Fruit fly (Drosophila melanogaster): Measurements from ENCODE around the gene cindr.

cindr gene

DNA sequence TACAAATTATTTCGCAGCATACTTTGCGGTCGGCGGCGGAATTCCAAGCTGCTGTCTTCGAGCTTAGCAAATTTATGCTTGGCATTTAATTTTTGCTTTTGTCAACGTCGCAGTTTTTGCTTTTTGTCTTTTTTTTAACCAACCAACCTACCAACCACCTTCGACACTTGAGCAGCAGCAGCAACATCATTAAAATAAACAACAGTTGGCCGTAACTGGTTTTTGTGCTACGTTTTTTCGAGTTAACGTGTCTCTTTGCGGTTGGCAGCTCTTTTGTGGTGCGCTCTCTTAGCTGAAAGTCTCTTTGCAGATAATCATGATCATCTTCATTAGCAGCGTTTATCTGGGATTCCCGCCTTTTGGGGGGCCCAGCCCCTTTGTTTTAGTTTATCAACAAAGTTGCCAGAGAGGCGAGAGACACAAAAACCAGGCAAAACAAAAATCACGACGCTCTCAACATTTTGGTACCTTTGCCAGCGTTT is 13.6 kb downstream of the cindr start (continued):
- TF ChIP-seq ss (GFP tag; optimal IDR thresholded peaks at IDR 0.05) (peak; percentile 78 to 84), CG6163 (GFP tag; IDR thresholded peaks at IDR 0.05) (peak; percentile 52; the same call in 1 of the 3 replicates), CG3919 (GFP tag; optimal IDR thresholded peaks at IDR 0.05) (no peak), Sox15 (GFP tag; optimal IDR thresholded peaks at IDR 0.05) (no peak), achi (GFP tag; optimal IDR thresholded peaks at IDR 0.05) (peak; percentile 5), Hr39 (GFP tag; optimal IDR thresholded peaks at IDR 0.05) (no peak), CG6854 (GFP tag; optimal IDR thresholded peaks at IDR 0.05) (peak; percentile 10), CG32006 (GFP tag; optimal IDR thresholded peaks at IDR 0.05) (no peak), CG15336 (GFP tag; IDR thresholded peaks at IDR 0.05) (peak; percentile 7; the same call in 1 of the 2 replicates), dsx (GFP tag; optimal IDR thresholded peaks at IDR 0.05; ENCODE audit: poor library complexity, severe bottlenecking) (peak; percentile 97), CG3032 (tag; optimal IDR thresholded peaks at IDR 0.05) (no peak), fkh (GFP tag; optimal IDR thresholded peaks at IDR 0.05) (no peak), Eip75B (GFP tag; optimal IDR thresholded peaks at IDR 0.05) (no peak), CG1621 (tag; optimal IDR thresholded peaks at IDR 0.05) (peak; percentile 69), CG8119 (GFP tag; IDR thresholded peaks at IDR 0.05) (no peak), salr (GFP tag; optimal IDR thresholded peaks at IDR 0.05) (no peak), CG11902 (GFP tag; optimal IDR thresholded peaks at IDR 0.05) (no peak), CG34406 (GFP tag; optimal IDR thresholded peaks at IDR 0.05) (no peak), topi (GFP tag; optimal IDR thresholded peaks at IDR 0.05) (no peak), CG10631 (GFP tag; optimal IDR thresholded peaks at IDR 0.05) (no peak), Lpt (GFP tag; optimal IDR thresholded peaks at IDR 0.05) (peak; percentile 8), CG8319 (GFP tag; optimal IDR thresholded peaks at IDR 0.05) (no peak), Sox14 (GFP tag; optimal IDR thresholded peaks at IDR 0.05) (no peak), Sox102F (GFP tag; optimal IDR thresholded peaks at IDR 0.05) (peak; percentile 18), OdsH (GFP tag; optimal IDR thresholded peaks at IDR 0.05) (no peak), esn (GFP tag; optimal IDR thresholded peaks at IDR 0.05) (no peak), fd59A (GFP tag; optimal IDR thresholded peaks at IDR 0.05) (no peak), spab (GFP tag; optimal IDR thresholded peaks at IDR 0.05) (peak; percentile 50), Eip93F (GFP tag; optimal IDR thresholded peaks at IDR 0.05) (no peak), net (GFP tag; optimal IDR thresholded peaks at IDR 0.05) (peak; percentile 42), Met (GFP tag; optimal IDR thresholded peaks at IDR 0.05) (no peak), CG6808 (GFP tag; optimal IDR thresholded peaks at IDR 0.05) (peak; percentile 68), CG7368 (GFP tag; optimal IDR thresholded peaks at IDR 0.05) (no peak), Eip78C (GFP tag) (peak; percentile 68), Hr4 (GFP tag; optimal IDR thresholded peaks at IDR 0.05) (no peak), cyc (GFP tag; optimal IDR thresholded peaks at IDR 0.05) (no peak), eg (GFP tag; IDR thresholded peaks at IDR 0.05) (peak; percentile 17; the same call in 1 of the 3 replicates), dac (GFP tag; optimal IDR thresholded peaks at IDR 0.05) (no peak), CG8632 (GFP tag; optimal IDR thresholded peaks at IDR 0.05) (no peak)

DNA sequence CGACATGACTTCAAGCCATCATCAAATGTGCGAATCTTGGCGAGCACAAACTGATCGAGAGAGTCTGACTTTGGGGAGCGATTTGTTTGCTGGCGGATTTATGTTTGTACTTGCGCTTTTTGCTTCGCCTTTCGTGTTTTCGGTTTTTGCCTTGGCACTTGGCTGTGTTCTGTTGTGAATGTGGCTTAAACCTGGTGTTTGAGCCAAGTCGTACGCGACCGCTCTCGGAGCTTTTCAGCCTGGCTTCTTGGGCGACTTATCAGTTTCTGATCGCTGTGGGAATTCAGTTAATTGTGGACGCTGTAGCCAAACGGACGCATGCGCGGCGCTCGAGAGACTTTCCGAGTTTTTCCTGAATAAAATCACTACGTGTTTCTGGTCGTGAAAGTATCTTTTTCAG is 19.1 kb downstream of the cindr start, which contains the start of gene CG15544:
Gene CG15544 (plus strand): TSS at position 276 of the 400 bp plus-strand sequence.
- TF ChIP-seq eg (GFP tag; IDR thresholded peaks at IDR 0.05) (no peak), CG3919 (GFP tag; optimal IDR thresholded peaks at IDR 0.05) (peak; percentile 5), CG31627 (GFP tag; optimal IDR thresholded peaks at IDR 0.05) (no peak), Smox (GFP tag; optimal IDR thresholded peaks at IDR 0.05) (no peak), fd85E (GFP tag; optimal IDR thresholded peaks at IDR 0.05) (no peak), CG7368 (GFP tag; optimal IDR thresholded peaks at IDR 0.05) (no peak), lz (GFP tag; optimal IDR thresholded peaks at IDR 0.05) (no peak), dac (GFP tag; optimal IDR thresholded peaks at IDR 0.05) (no peak), Eip78C (GFP tag) (peak; percentile 64), CG6854 (GFP tag; optimal IDR thresholded peaks at IDR 0.05) (peak; percentile 49), Blimp-1 (GFP tag; optimal IDR thresholded peaks at IDR 0.05) (peak; percentile 31), fd59A (GFP tag; optimal IDR thresholded peaks at IDR 0.05) (no peak), CG6163 (GFP tag; IDR thresholded peaks at IDR 0.05) (peak; percentile 39; the same call in 2 of the 3 replicates), Ets96B (tag; optimal IDR thresholded peaks at IDR 0.05) (no peak), CG3032 (tag; optimal IDR thresholded peaks at IDR 0.05) (no peak), CG15336 (GFP tag; IDR thresholded peaks at IDR 0.05) (peak; percentile 21; the same call in 1 of the 2 replicates), Eip93F (GFP tag; optimal IDR thresholded peaks at IDR 0.05) (no peak)
